Worm (Caenorhabditis elegans) whole organism, young adult: ENCODE measurements around the gene mrpl-28.
A peak's percentile ranks its signal among the peaks of the same experiment; 100 is the strongest.

ENCODE experiments used
- C06A6.2 ChIP-seq: fragments of 200-800 bp; sonication (Bioruptor generic); conservative IDR thresholded peaks from 2 replicates; pipeline ENCODE4 v1.3.6; 2022; ENCODE audit warnings: missing genetic modification characterization, missing compliant biosample characterization
- D2030.7 ChIP-seq: fragments of 200-800 bp; sonication (Bioruptor generic); IDR thresholded peaks from 2 replicates; pipeline ENCODE4 v1.3.6; 2022; ENCODE audit warnings: missing genetic modification reagents, missing genetic modification characterization, missing compliant biosample characterization
- F39B2.1 ChIP-seq: fragments of 200-800 bp; sonication (Bioruptor generic); IDR thresholded peaks from 2 replicates; pipeline ENCODE4 v1.3.6; 2022; ENCODE audit warnings: missing genetic modification reagents, missing genetic modification characterization, missing compliant biosample characterization
- F49E8.2 ChIP-seq: sonication (generic microtip); optimal IDR thresholded peaks from 3 replicates; lab custom pipeline; 2017; ENCODE audit warnings: missing genetic modification characterization, mild to moderate bottlenecking, missing compliant biosample characterization, antibody characterized with exemption, moderate library complexity; ENCODE audit not compliant: insufficient read depth
- F52B5.7 ChIP-seq: sonication (generic microtip); optimal IDR thresholded peaks from 2 replicates; lab custom pipeline; 2016; ENCODE audit warnings: mild to moderate bottlenecking, missing genetic modification characterization, missing compliant biosample characterization
- F55B11.4 ChIP-seq: sonication (generic microtip); optimal IDR thresholded peaks from 2 replicates; lab custom pipeline; 2016; ENCODE audit warnings: missing compliant biosample characterization, missing genetic modification characterization, borderline replicate concordance; ENCODE audit not compliant: insufficient read depth
- K12H6.12 ChIP-seq: fragments of 200-800 bp; sonication (Bioruptor generic); optimal IDR thresholded peaks from 2 replicates; lab custom pipeline; 2018; ENCODE audit warnings: mild to moderate bottlenecking, missing genetic modification characterization, missing compliant biosample characterization
- Y67H2A.10 ChIP-seq: fragments of 200-800 bp; sonication (Bioruptor generic); conservative IDR thresholded peaks from 2 replicates; pipeline ENCODE4 v1.3.6; 2022; ENCODE audit warnings: missing genetic modification reagents, missing genetic modification characterization, missing compliant biosample characterization
- atf-7 ChIP-seq: sonication (generic microtip); optimal IDR thresholded peaks from 2 replicates; lab custom pipeline; 2017; ENCODE audit warnings: mild to moderate bottlenecking, missing genetic modification characterization, missing compliant biosample characterization
- athp-1 ChIP-seq: sonication (generic microtip); optimal IDR thresholded peaks from 2 replicates; lab custom pipeline; 2017; ENCODE audit warnings: mild to moderate bottlenecking, missing genetic modification characterization, missing compliant biosample characterization
- attf-5 ChIP-seq: fragments of 200-800 bp; sonication (Bioruptor generic); optimal IDR thresholded peaks from 2 replicates; lab custom pipeline; 2018; ENCODE audit warnings: mild to moderate bottlenecking, missing genetic modification characterization, missing compliant biosample characterization
- bed-1 ChIP-seq: fragments of 200-800 bp; sonication (Bioruptor generic); IDR thresholded peaks from 2 replicates; pipeline ENCODE4 v1.3.6; 2022; ENCODE audit warnings: missing genetic modification reagents, missing genetic modification characterization, missing compliant biosample characterization
- ccch-3 ChIP-seq: fragments of 200-800 bp; sonication (Bioruptor generic); optimal IDR thresholded peaks from 2 replicates; lab custom pipeline; 2018; ENCODE audit warnings: mild to moderate bottlenecking, missing genetic modification characterization, missing compliant biosample characterization
- ceh-27 ChIP-seq: fragments of 200-800 bp; sonication (Bioruptor generic); optimal IDR thresholded peaks from 2 replicates; lab custom pipeline; 2018; ENCODE audit warnings: mild to moderate bottlenecking, missing genetic modification characterization, moderate library complexity, missing compliant biosample characterization
- dox-1 ChIP-seq: fragments of 200-800 bp; sonication (Bioruptor generic); IDR thresholded peaks from 2 replicates; pipeline ENCODE4 v1.3.6; 2022; ENCODE audit warnings: missing genetic modification reagents, missing genetic modification characterization, missing compliant biosample characterization
- egrh-3 ChIP-seq: fragments of 200-800 bp; sonication (Bioruptor generic); IDR thresholded peaks from 2 replicates; pipeline ENCODE4 v1.3.6; 2022; ENCODE audit warnings: missing genetic modification reagents, missing genetic modification characterization, missing compliant biosample characterization
- ekl-4 ChIP-seq: fragments of 200-800 bp; sonication (Bioruptor generic); IDR thresholded peaks from 2 replicates; pipeline ENCODE4 v1.3.6; 2022; ENCODE audit warnings: missing genetic modification reagents, missing genetic modification characterization, missing compliant biosample characterization
- ets-4 ChIP-seq: fragments of 200-800 bp; sonication (Bioruptor generic); optimal IDR thresholded peaks from 2 replicates; lab custom pipeline; 2018; ENCODE audit warnings: mild to moderate bottlenecking, missing genetic modification characterization, missing compliant biosample characterization
- fkh-3 ChIP-seq: sonication (generic microtip); optimal IDR thresholded peaks from 2 replicates; lab custom pipeline; 2016; ENCODE audit warnings: mild to moderate bottlenecking, missing genetic modification characterization, missing compliant biosample characterization
- hlh-26 ChIP-seq: fragments of 200-800 bp; sonication (Bioruptor generic); conservative IDR thresholded peaks from 2 replicates; pipeline ENCODE4 v1.3.6; 2022; ENCODE audit warnings: missing genetic modification reagents, missing genetic modification characterization, missing compliant biosample characterization
- hmg-1.2 ChIP-seq: fragments of 200-800 bp; sonication (Bioruptor generic); IDR thresholded peaks from 2 replicates; pipeline ENCODE4 v1.3.6; 2022; ENCODE audit warnings: missing genetic modification reagents, missing genetic modification characterization, missing compliant biosample characterization
- lag-1 ChIP-seq: fragments of 200-800 bp; sonication (Bioruptor generic); IDR thresholded peaks from 2 replicates; pipeline ENCODE4 v1.3.6; 2022; ENCODE audit warnings: missing genetic modification reagents, missing genetic modification characterization, missing compliant biosample characterization
- mxl-1 ChIP-seq: sonication (generic microtip); optimal IDR thresholded peaks from 2 replicates; lab custom pipeline; 2016; ENCODE audit warnings: missing genetic modification characterization, missing compliant biosample characterization
- nhr-120 ChIP-seq: fragments of 200-800 bp; sonication (Bioruptor generic); IDR thresholded peaks from 2 replicates; pipeline ENCODE4 v1.3.6; 2022; ENCODE audit warnings: missing genetic modification characterization, missing compliant biosample characterization
- nhr-27 ChIP-seq: fragments of 200-800 bp; sonication (Bioruptor generic); optimal IDR thresholded peaks from 2 replicates; lab custom pipeline; 2018; ENCODE audit warnings: mild to moderate bottlenecking, missing genetic modification characterization, moderate library complexity, missing compliant biosample characterization
- nhr-90 ChIP-seq: sonication (generic microtip); optimal IDR thresholded peaks from 2 replicates; lab custom pipeline; 2016; ENCODE audit warnings: missing genotype, mild to moderate bottlenecking, missing genetic modification characterization, missing compliant biosample characterization
- repo-1 ChIP-seq: sonication (generic microtip); optimal IDR thresholded peaks from 2 replicates; lab custom pipeline; 2017; ENCODE audit warnings: mild to moderate bottlenecking, missing genetic modification characterization, missing compliant biosample characterization
- snpc-3.4 ChIP-seq: sonication (generic microtip); optimal IDR thresholded peaks from 2 replicates; lab custom pipeline; 2017; ENCODE audit warnings: missing genetic modification characterization, mild to moderate bottlenecking, missing compliant biosample characterization, antibody characterized with exemption, moderate library complexity, missing genotype, missing genetic modification reagents
- snpc-4 ChIP-seq, 5 experiments: fragments of 150-350 bp in 1 of 5; sonication (generic microtip) in 4 of 5; optimal IDR thresholded peaks; 2 replicates each; lab custom pipeline; 2014 to 2018; ENCODE audit warnings: missing genetic modification characterization in 5 of 5, missing biosample characterization in 3 of 5, antibody characterized with exemption in 2 of 5, mild to moderate bottlenecking in 2 of 5, missing compliant biosample characterization in 2 of 5, missing genotype in 2 of 5, moderate library complexity in 2 of 5, missing genetic modification reagents in 1 of 5
- somi-1 ChIP-seq: fragments of 200-800 bp; sonication (Bioruptor generic); optimal IDR thresholded peaks from 2 replicates; lab custom pipeline; 2018; ENCODE audit warnings: mild to moderate bottlenecking, missing genetic modification characterization, missing compliant biosample characterization
- tlf-1 ChIP-seq: fragments of 200-800 bp; sonication (Bioruptor generic); optimal IDR thresholded peaks from 2 replicates; lab custom pipeline; 2018; ENCODE audit warnings: mild to moderate bottlenecking, missing genetic modification characterization, missing compliant biosample characterization
- zfh-2 ChIP-seq: fragments of 200-800 bp; sonication (Bioruptor generic); conservative IDR thresholded peaks from 2 replicates; pipeline ENCODE4 v1.3.6; 2022; ENCODE audit warnings: missing genetic modification reagents, missing genetic modification characterization, missing compliant biosample characterization
- ztf-22 ChIP-seq: fragments of 200-800 bp; sonication (Bioruptor generic); optimal IDR thresholded peaks from 2 replicates; lab custom pipeline; 2018; ENCODE audit warnings: mild to moderate bottlenecking, missing genetic modification characterization, moderate library complexity, missing compliant biosample characterization
- ztf-26 ChIP-seq: sonication (generic microtip); optimal IDR thresholded peaks from 2 replicates; lab custom pipeline; 2017; ENCODE audit warnings: missing genetic modification characterization, missing compliant biosample characterization

The mrpl-28 gene

DNA sequence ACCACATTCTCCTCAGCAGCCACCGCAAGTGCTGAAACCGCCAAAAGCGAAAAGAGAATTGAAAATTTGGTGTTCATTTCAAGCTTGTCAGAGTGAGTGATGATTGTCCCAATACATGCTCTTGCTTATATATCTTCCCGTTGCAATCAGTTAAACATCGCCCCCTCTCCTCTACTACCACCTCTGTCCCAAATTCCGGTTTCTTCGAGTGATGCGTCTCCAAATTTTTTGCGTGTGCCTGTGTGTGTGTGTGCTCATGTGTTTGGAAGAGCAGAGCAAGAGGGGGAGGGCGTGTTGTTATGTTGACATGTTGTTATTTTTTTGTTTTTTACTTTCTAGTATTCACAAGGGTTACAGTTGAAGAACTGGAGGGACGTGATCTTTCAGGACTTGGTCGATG lies 38.6 kb upstream of the mrpl-28 start, which contains the start of gene abu-11:
TSS of gene abu-11 (minus strand) at position 101 of the 400 bp plus-strand sequence.
- no peak for TF ChIP-seq egrh-3 (GFP tag; lab: Robert Waterston, UW)
- TF ChIP-seq Y67H2A.10 (GFP tag; lab: Robert Waterston, UW), result no peak
- no peak for TF ChIP-seq dox-1 (GFP tag; lab: Robert Waterston, UW)
- TF ChIP-seq bed-1, result no peak
- TF ChIP-seq ztf-22 (GFP tag; lab: Kevin White, UChicago), result no peak
- no peak for TF ChIP-seq F39B2.1 (GFP tag; lab: Robert Waterston, UW)
- TF ChIP-seq atf-7 (tag; lab: Kevin White, UChicago), result no peak
- TF ChIP-seq ccch-3 (GFP tag; lab: Kevin White, UChicago), result no peak
- no peak for TF ChIP-seq mxl-1 (tag; lab: Kevin White, UChicago)

DNA sequence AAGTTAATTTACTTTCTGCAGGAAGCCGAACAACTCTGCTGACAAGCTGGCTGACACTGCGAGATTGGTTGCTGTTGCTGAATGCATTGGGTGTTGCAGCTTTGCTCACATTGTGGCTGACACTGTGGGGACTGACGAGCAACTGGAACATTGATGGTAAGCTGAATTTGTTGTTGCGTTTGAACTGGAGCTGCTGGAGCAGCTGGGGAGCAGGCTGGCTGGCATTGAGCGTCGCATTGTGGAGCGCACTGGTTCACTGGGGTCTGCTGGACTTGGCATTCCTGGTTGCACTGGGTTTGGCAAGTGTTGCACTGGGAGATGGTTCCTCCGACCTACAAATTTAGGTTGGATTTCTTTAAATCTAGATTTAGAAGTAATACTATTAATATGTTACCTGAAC lies 36.8 kb upstream of the mrpl-28 start:
- TF ChIP-seq athp-1 (tag; lab: Kevin White, UChicago) (no peak), nhr-90 (tag; lab: Kevin White, UChicago) (no peak), ceh-27 (no peak), F55B11.4 (tag; lab: Kevin White, UChicago) (no peak), zfh-2 (GFP tag; lab: Robert Waterston, UW) (peak; percentile 53; the same call in 1 of the 2 replicates)

DNA sequence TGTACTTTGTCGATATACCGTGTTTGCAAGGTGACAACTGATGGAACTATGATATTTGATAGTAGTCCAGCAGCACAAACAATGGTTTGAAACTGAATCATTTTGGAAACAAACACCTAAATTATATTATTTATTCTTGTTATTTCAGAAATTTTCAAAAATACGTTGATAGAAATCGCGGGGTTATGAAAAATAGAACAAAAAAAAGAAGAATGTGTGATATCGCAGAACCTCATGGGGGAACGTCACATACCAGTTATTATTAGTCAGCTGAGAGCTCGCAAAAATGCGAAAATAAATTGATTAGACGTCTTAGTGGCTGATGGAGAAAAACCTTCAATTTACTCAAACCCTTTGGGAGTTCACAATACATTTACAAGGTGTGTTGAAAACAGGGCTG lies 33.2 kb upstream of the mrpl-28 start, which contains the start of gene T01D1.5:
TSS of gene T01D1.5 (minus strand) at position 101 of the 400 bp plus-strand sequence.
- no peak for TF ChIP-seq somi-1 (GFP tag; lab: Kevin White, UChicago)
- no peak for TF ChIP-seq ets-4 (GFP tag; lab: Kevin White, UChicago)
- no peak for TF ChIP-seq snpc-4 (GFP tag; optimal IDR thresholded peaks at IDR 0.05; lab: Kevin White, UChicago)
- no peak for TF ChIP-seq snpc-4 (tag; optimal IDR thresholded peaks at IDR 0.05; lab: Kevin White, UChicago)
- no peak for TF ChIP-seq mxl-1 (tag; lab: Kevin White, UChicago)
- TF ChIP-seq hlh-26, result no peak
- no peak for TF ChIP-seq lag-1 (GFP tag; lab: Robert Waterston, UW)
- TF ChIP-seq F49E8.2, result no peak
- TF ChIP-seq nhr-120, result no peak
- TF ChIP-seq attf-5 (GFP tag; lab: Kevin White, UChicago), result no peak
- TF ChIP-seq K12H6.12, result no peak
- TF ChIP-seq tlf-1 (GFP tag; lab: Kevin White, UChicago), result no peak
- no peak for TF ChIP-seq ekl-4 (GFP tag; lab: Robert Waterston, UW)
- TF ChIP-seq fkh-3 (tag; lab: Kevin White, UChicago), result no peak
- no peak for TF ChIP-seq ztf-26 (tag; lab: Kevin White, UChicago)

DNA sequence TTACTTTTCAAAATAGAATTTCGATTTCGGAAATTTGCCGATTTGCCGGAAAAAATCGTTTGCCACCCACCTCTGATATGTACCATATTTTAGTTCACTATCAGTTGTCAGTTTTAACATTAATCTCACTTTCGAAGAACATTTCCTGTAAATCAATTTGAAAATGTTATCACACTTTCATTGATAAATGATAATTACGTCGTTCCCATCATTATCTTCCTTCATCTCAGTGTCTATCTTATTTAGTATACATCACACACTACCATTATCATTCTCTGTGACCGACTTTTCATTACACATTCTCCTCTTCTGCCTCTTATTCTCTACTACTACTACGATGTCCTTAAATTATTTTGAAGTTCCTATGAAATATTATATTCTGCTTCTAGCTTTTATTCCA lies 30.7 kb upstream of the mrpl-28 start, which contains the start of gene T01D1.8:
TSS of gene T01D1.8 (plus strand) at position 236 of the 400 bp plus-strand sequence.
- TF ChIP-seq repo-1 (tag; lab: Kevin White, UChicago) (no peak), C06A6.2 (GFP tag; lab: Robert Waterston, UW) (no peak), hmg-1.2 (GFP tag; lab: Robert Waterston, UW) (no peak), Y67H2A.10 (GFP tag; lab: Robert Waterston, UW) (no peak), D2030.7 (GFP tag; lab: Robert Waterston, UW) (no peak), nhr-27 (tag; lab: Kevin White, UChicago) (no peak), F52B5.7 (tag; lab: Kevin White, UChicago) (no peak), ztf-22 (GFP tag; lab: Kevin White, UChicago) (no peak), snpc-3.4 (tag; lab: Kevin White, UChicago) (no peak), ekl-4 (GFP tag; lab: Robert Waterston, UW) (no peak)
